Fruit fly (Drosophila melanogaster): Measurements from ENCODE around the gene r-l.

- TF ChIP-seq ovo (GFP tag; optimal IDR thresholded peaks at IDR 0.05) (no peak), CG7045 (GFP tag; optimal IDR thresholded peaks at IDR 0.05) (no peak), CG5204 (GFP tag; optimal IDR thresholded peaks at IDR 0.05) (no peak), CG12768 (GFP tag; optimal IDR thresholded peaks at IDR 0.05) (no peak)
These were observed 50.2 kb downstream of the r-l start for dm6 chr3R:21022769-21023517.
